Worm (Caenorhabditis elegans): Measurements from ENCODE around the gene T07F10.3.

ce11 chrV:12871753-12872152 lies 1.9 kb upstream of the T07F10.3 start, which contains the start of gene bus-19:
- TF ChIP-seq cog-1 (tag; optimal IDR thresholded peaks at IDR 0.05) (no peak), ztf-29 (GFP tag; IDR thresholded peaks at IDR 0.05) (no peak), ztf-23 (GFP tag; IDR thresholded peaks at IDR 0.05) (no peak), tab-1 (GFP tag; IDR thresholded peaks at IDR 0.05) (no peak), flt-1 (GFP tag; IDR thresholded peaks at IDR 0.05) (no peak), klf-2 (GFP tag; conservative IDR thresholded peaks at IDR 0.05) (no peak), ref-1 (GFP tag; conservative IDR thresholded peaks at IDR 0.05) (no peak), med-1 (GFP tag; optimal IDR thresholded peaks at IDR 0.05; ENCODE audit: insufficient read depth) (no peak)
